Worm (Caenorhabditis elegans) whole organism, late embryonic: ENCODE results near the gene F32D1.3.

Experiments
- ama-1 ChIP-seq: fragments of 150-350 bp; optimal IDR thresholded peaks from 2 replicates; lab custom pipeline; 2014
- hlh-13 ChIP-seq: fragments of 200-800 bp; sonication (Bioruptor generic); optimal IDR thresholded peaks from 2 replicates; lab custom pipeline; 2018; ENCODE audit warnings: mild to moderate bottlenecking, missing genetic modification characterization, missing compliant biosample characterization
- lim-6 ChIP-seq: sonication (generic microtip); optimal IDR thresholded peaks from 2 replicates; lab custom pipeline; 2016; ENCODE audit warnings: missing genetic modification characterization, missing compliant biosample characterization
- pqm-1 ChIP-seq: sonication (generic microtip); optimal IDR thresholded peaks from 2 replicates; lab custom pipeline; 2016; ENCODE audit warnings: missing genetic modification characterization, missing compliant biosample characterization
- tbx-2 ChIP-seq: sonication (generic microtip); optimal IDR thresholded peaks from 2 replicates; lab custom pipeline; 2016; ENCODE audit warnings: missing genetic modification characterization, missing compliant biosample characterization
- unc-86 ChIP-seq: sonication (generic microtip); optimal IDR thresholded peaks from 2 replicates; lab custom pipeline; 2016; ENCODE audit warnings: missing genetic modification characterization, missing compliant biosample characterization

ce11 chrV:4387916-4388315, 26.5 kb upstream of the F32D1.3 start:
- no peak for TF ChIP-seq ama-1 (lab: Kevin White, UChicago)
- TF ChIP-seq lim-6, result no peak
- no peak for TF ChIP-seq unc-86 (tag; lab: Kevin White, UChicago)
- TF ChIP-seq tbx-2 (tag; lab: Kevin White, UChicago), result no peak
- no peak for TF ChIP-seq pqm-1 (tag; lab: Kevin White, UChicago)
- no peak for TF ChIP-seq hlh-13 (GFP tag; lab: Kevin White, UChicago)
